Fruit fly (Drosophila melanogaster): ENCODE data around the gene bsf.

dm6 chr2L:18479177-18479521 is 24.8 kb upstream of the bsf start:
- TF ChIP-seq tai (GFP tag; optimal IDR thresholded peaks at IDR 0.05) = no peak
- TF ChIP-seq ey (GFP tag; optimal IDR thresholded peaks at IDR 0.05) = no peak
- no peak for TF ChIP-seq Dfd (GFP tag; optimal IDR thresholded peaks at IDR 0.05)
- no peak for TF ChIP-seq CrebA (GFP tag; optimal IDR thresholded peaks at IDR 0.05; ENCODE audit: borderline replicate concordance)
- no peak for TF ChIP-seq dmrt93B (GFP tag; optimal IDR thresholded peaks at IDR 0.05)

Measured in whole organism, wandering third instar larva.